Fruit fly (Drosophila melanogaster) whole organism, adult: ENCODE measurements around the gene mbf1.

Experiments used
- CG12768 ChIP-seq: fragments of 200-800 bp; sonication (Bioruptor generic); optimal IDR thresholded peaks from 2 replicates; lab custom pipeline; 2017; ENCODE audit warnings: missing biosample characterization, missing genetic modification characterization, mild to moderate bottlenecking, moderate library complexity, missing genetic modification reagents
- bab1 ChIP-seq: fragments of 200-800 bp; sonication (Bioruptor generic); optimal IDR thresholded peaks from 3 replicates; lab custom pipeline; 2019; ENCODE audit warnings: missing biosample characterization, mild to moderate bottlenecking, missing genetic modification characterization, moderate library complexity
- kay ChIP-seq: fragments of 200-800 bp; sonication (Bioruptor generic); peaks from one replicate; lab custom pipeline; 2016; ENCODE audit warnings: missing biosample characterization, missing genetic modification characterization, borderline replicate concordance

DNA sequence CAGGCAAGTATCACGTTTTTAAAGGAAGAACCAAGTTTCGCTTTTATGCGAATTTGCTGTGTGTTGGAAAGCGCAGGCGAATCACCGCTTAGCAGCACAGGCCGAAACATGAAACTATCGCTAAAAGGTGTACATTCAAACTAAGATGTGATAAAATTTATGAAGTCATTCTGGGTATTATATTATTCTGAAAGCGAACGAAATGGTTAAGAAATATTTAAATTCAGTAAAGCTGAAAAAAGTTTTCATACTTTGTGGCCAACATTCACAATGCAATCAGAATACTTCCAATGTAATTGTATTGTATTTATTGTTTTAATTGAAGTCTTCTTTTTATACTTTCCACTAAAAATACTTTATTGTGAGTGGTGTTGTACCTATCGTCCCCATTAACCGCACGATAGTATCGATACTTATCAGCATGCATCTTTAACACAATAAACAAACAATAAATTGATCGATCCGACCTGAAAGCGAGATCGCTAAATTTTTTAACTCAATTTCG is 7.0 kb downstream of the mbf1 start, which contains the start of gene Smn:
- peak; percentile 28 for TF ChIP-seq CG12768 (GFP tag; lab: Kevin White, UChicago)
- no peak for TF ChIP-seq kay (GFP tag; lab: Kevin White, UChicago)
- peak; percentile 68 for TF ChIP-seq bab1
